Worm (Caenorhabditis elegans) whole organism, young adult: ENCODE results near the gene sru-38.

Experiments
- C17E4.6 ChIP-seq: fragments of 200-800 bp; sonication (Bioruptor generic); IDR thresholded peaks from 2 replicates; pipeline ENCODE4 v1.3.6; 2022; ENCODE audit warnings: missing genetic modification reagents, missing genetic modification characterization, missing compliant biosample characterization
- F22D6.2 ChIP-seq: sonication (generic microtip); optimal IDR thresholded peaks from 2 replicates; lab custom pipeline; 2016; ENCODE audit warnings: mild to moderate bottlenecking, missing genetic modification characterization, missing compliant biosample characterization
- F37B4.10 ChIP-seq: fragments of 200-800 bp; sonication (Bioruptor generic); IDR thresholded peaks from 2 replicates; pipeline ENCODE4 v1.3.6; 2022; ENCODE audit warnings: missing genetic modification characterization, missing compliant biosample characterization
- K12H6.12 ChIP-seq: fragments of 200-800 bp; sonication (Bioruptor generic); optimal IDR thresholded peaks from 2 replicates; lab custom pipeline; 2018; ENCODE audit warnings: mild to moderate bottlenecking, missing genetic modification characterization, missing compliant biosample characterization
- T07F8.4 ChIP-seq: sonication (generic microtip); optimal IDR thresholded peaks from 2 replicates; lab custom pipeline; 2016; ENCODE audit warnings: mild to moderate bottlenecking, missing genetic modification characterization, moderate library complexity, missing compliant biosample characterization
- Y53G8AR.9 ChIP-seq: fragments of 200-800 bp; sonication (Bioruptor generic); conservative IDR thresholded peaks from 2 replicates; pipeline ENCODE4 v1.3.6; 2022; ENCODE audit warnings: missing genetic modification reagents, missing genetic modification characterization, missing compliant biosample characterization
- akir-1 ChIP-seq: fragments of 200-800 bp; sonication (Bioruptor generic); optimal IDR thresholded peaks from 2 replicates; lab custom pipeline; 2018; ENCODE audit warnings: mild to moderate bottlenecking, missing genetic modification characterization, moderate library complexity, missing compliant biosample characterization
- ceh-27 ChIP-seq: fragments of 200-800 bp; sonication (Bioruptor generic); optimal IDR thresholded peaks from 2 replicates; lab custom pipeline; 2018; ENCODE audit warnings: mild to moderate bottlenecking, missing genetic modification characterization, moderate library complexity, missing compliant biosample characterization
- ceh-79 ChIP-seq: sonication (generic microtip); optimal IDR thresholded peaks from 2 replicates; lab custom pipeline; 2017; ENCODE audit warnings: mild to moderate bottlenecking, missing genetic modification characterization, missing compliant biosample characterization
- dox-1 ChIP-seq: fragments of 200-800 bp; sonication (Bioruptor generic); IDR thresholded peaks from 2 replicates; pipeline ENCODE4 v1.3.6; 2022; ENCODE audit warnings: missing genetic modification reagents, missing genetic modification characterization, missing compliant biosample characterization
- dpl-1 ChIP-seq: fragments of 150-350 bp; optimal IDR thresholded peaks from 2 replicates; lab custom pipeline; 2014; ENCODE audit warnings: missing biosample characterization, missing genetic modification reagents, missing genetic modification characterization
- efl-1 ChIP-seq: fragments of 150-350 bp; optimal IDR thresholded peaks from 2 replicates; lab custom pipeline; 2014; ENCODE audit warnings: missing biosample characterization, missing genetic modification reagents, missing genetic modification characterization
- egrh-3 ChIP-seq: fragments of 200-800 bp; sonication (Bioruptor generic); IDR thresholded peaks from 2 replicates; pipeline ENCODE4 v1.3.6; 2022; ENCODE audit warnings: missing genetic modification reagents, missing genetic modification characterization, missing compliant biosample characterization
- hsf-1 ChIP-seq: fragments of 200-800 bp; sonication (Bioruptor generic); IDR thresholded peaks from 2 replicates; pipeline ENCODE4 v1.3.6; 2022; ENCODE audit warnings: missing genetic modification reagents, missing genetic modification characterization, missing compliant biosample characterization
- lin-26 ChIP-seq: fragments of 200-800 bp; sonication (Bioruptor generic); IDR thresholded peaks from 2 replicates; pipeline ENCODE4 v1.3.6; 2022; ENCODE audit warnings: missing genetic modification reagents, missing genetic modification characterization, missing compliant biosample characterization
- lin-35 ChIP-seq, 3 experiments: fragments of 150-350 bp in 2 of 3; sonication (generic microtip) in 1 of 3; optimal IDR thresholded peaks; 2 replicates each; lab custom pipeline; 2014 to 2018; ENCODE audit warnings: missing biosample characterization in 3 of 3, missing genetic modification characterization in 3 of 3, missing genetic modification reagents in 3 of 3
- lin-40 ChIP-seq: sonication (generic microtip); optimal IDR thresholded peaks from 2 replicates; lab custom pipeline; 2016; ENCODE audit warnings: missing genetic modification characterization, mild to moderate bottlenecking, missing compliant biosample characterization, missing genotype, missing genetic modification reagents
- lin-54 ChIP-seq: fragments of 200-800 bp; sonication (Bioruptor generic); optimal IDR thresholded peaks from 2 replicates; lab custom pipeline; 2018; ENCODE audit warnings: mild to moderate bottlenecking, missing genetic modification characterization, missing compliant biosample characterization
- lir-1 ChIP-seq: fragments of 200-800 bp; sonication (Bioruptor generic); conservative IDR thresholded peaks from 2 replicates; pipeline ENCODE4 v1.3.6; 2022; ENCODE audit warnings: missing genetic modification reagents, missing genetic modification characterization, missing compliant biosample characterization
- lsy-27 ChIP-seq: sonication (generic microtip); optimal IDR thresholded peaks from 2 replicates; lab custom pipeline; 2017; ENCODE audit warnings: missing genetic modification characterization, mild to moderate bottlenecking, missing compliant biosample characterization, antibody characterized with exemption, missing genotype, borderline replicate concordance; ENCODE audit not compliant: insufficient read depth
- madf-10 ChIP-seq: sonication (generic microtip); optimal IDR thresholded peaks from 2 replicates; lab custom pipeline; 2016; ENCODE audit warnings: mild to moderate bottlenecking, missing genetic modification characterization, missing compliant biosample characterization
- madf-6 ChIP-seq: fragments of 200-800 bp; sonication (Bioruptor generic); IDR thresholded peaks from 2 replicates; pipeline ENCODE4 v1.3.6; 2022; ENCODE audit warnings: missing genetic modification reagents, missing genetic modification characterization, missing compliant biosample characterization
- mxl-1 ChIP-seq: sonication (generic microtip); optimal IDR thresholded peaks from 2 replicates; lab custom pipeline; 2016; ENCODE audit warnings: missing genetic modification characterization, missing compliant biosample characterization
- nfya-2 ChIP-seq: fragments of 200-800 bp; sonication (Bioruptor generic); IDR thresholded peaks from 2 replicates; pipeline ENCODE4 v1.3.6; 2022; ENCODE audit warnings: missing genetic modification reagents, missing genetic modification characterization, missing compliant biosample characterization
- nhr-179 ChIP-seq: sonication (generic microtip); optimal IDR thresholded peaks from 2 replicates; lab custom pipeline; 2016; ENCODE audit warnings: mild to moderate bottlenecking, missing genetic modification characterization, missing compliant biosample characterization
- pha-4 ChIP-seq: fragments of 150-350 bp; sonication (generic microtip); optimal IDR thresholded peaks from 2 replicates; lab custom pipeline; 2014; ENCODE audit warnings: missing biosample characterization, missing genetic modification reagents, missing genetic modification characterization
- rcor-1 ChIP-seq: fragments of 200-800 bp; sonication (Bioruptor generic); IDR thresholded peaks from 2 replicates; pipeline ENCODE4 v1.3.6; 2022; ENCODE audit warnings: missing genetic modification reagents, missing genetic modification characterization, missing compliant biosample characterization
- sptf-2 ChIP-seq: fragments of 200-800 bp; sonication (Bioruptor generic); optimal IDR thresholded peaks from 2 replicates; lab custom pipeline; 2018; ENCODE audit warnings: mild to moderate bottlenecking, missing genetic modification characterization, missing compliant biosample characterization
- tbp1 ChIP-seq: fragments of 200-800 bp; sonication (Bioruptor generic); optimal IDR thresholded peaks from 2 replicates; lab custom pipeline; 2018; ENCODE audit warnings: mild to moderate bottlenecking, missing genetic modification characterization, missing compliant biosample characterization
- tbx-9 ChIP-seq: sonication (generic microtip); optimal IDR thresholded peaks from 2 replicates; lab custom pipeline; 2016; ENCODE audit warnings: borderline replicate concordance, missing genetic modification characterization, inconsistent platforms, missing compliant biosample characterization
- zfh-2 ChIP-seq: fragments of 200-800 bp; sonication (Bioruptor generic); conservative IDR thresholded peaks from 2 replicates; pipeline ENCODE4 v1.3.6; 2022; ENCODE audit warnings: missing genetic modification reagents, missing genetic modification characterization, missing compliant biosample characterization
- ztf-25 ChIP-seq: fragments of 200-800 bp; sonication (Bioruptor generic); IDR thresholded peaks from 2 replicates; pipeline ENCODE4 v1.3.6; 2022; ENCODE audit warnings: missing genetic modification reagents, missing genetic modification characterization, missing compliant biosample characterization
- ztf-26 ChIP-seq: sonication (generic microtip); optimal IDR thresholded peaks from 2 replicates; lab custom pipeline; 2017; ENCODE audit warnings: missing genetic modification characterization, missing compliant biosample characterization
- ztf-28 ChIP-seq: fragments of 200-800 bp; sonication (Bioruptor generic); IDR thresholded peaks from 2 replicates; pipeline ENCODE4 v1.3.6; 2022; ENCODE audit warnings: missing genetic modification reagents, missing genetic modification characterization, missing compliant biosample characterization

Gene sru-38

DNA sequence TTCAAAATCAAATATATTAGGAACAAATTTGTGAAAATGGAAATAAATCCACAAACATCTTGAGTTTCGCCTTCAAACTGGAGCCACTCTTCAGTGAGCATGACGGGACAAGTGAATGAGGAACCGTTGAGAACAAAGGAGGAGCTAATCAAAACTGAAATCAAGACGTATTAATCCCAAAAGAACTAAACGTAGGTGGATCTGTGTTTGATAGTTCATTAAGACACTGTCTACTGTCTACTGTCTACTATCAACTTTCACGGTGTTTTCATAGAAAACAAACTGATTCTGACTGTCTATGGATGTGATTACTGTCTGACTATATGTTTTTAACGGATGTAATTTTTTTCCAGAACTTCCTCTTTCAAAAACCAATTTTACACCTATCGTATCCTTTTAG, 14.1 kb downstream of the sru-38 start, which contains the start of gene str-193:
Gene str-193 (minus strand): TSS at position 101 of the 400 bp plus-strand sequence.
- TF ChIP-seq ceh-79 (tag; lab: Kevin White, UChicago) (no peak), pha-4 (tag; lab: Kevin White, UChicago) (no peak), ztf-26 (no peak), tbx-9 (tag; lab: Kevin White, UChicago) (no peak), hsf-1 (no peak)

DNA sequence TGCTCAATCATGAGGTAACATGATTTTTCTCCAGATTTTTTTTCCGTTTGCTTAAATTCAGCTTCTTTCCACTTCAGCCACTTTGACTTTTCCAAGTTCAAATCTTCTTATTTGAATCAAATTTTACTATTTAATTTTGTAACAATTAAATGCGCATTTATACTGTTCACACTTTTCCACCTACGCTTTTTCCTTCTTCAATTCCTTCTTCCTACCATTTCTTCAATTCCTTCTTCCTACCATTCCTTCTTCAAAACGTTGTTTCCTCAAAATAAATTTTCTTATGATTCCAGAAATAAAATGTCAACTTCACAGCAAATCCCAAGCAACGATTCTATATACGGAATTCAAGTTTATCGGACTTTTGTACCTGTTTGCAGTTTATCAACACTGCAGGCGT, 19.5 kb downstream of the sru-38 start, which contains the start of gene sru-31:
Gene sru-31 (plus strand): TSS at position 301 of the 400 bp plus-strand sequence.
- TF ChIP-seq Y53G8AR.9 (GFP tag; lab: Robert Waterston, UW) = no peak
- TF ChIP-seq efl-1 (GFP tag; lab: Kevin White, UChicago) = no peak
- no peak for TF ChIP-seq akir-1 (GFP tag; lab: Kevin White, UChicago)
- TF ChIP-seq lir-1 (GFP tag; lab: Robert Waterston, UW) = no peak
- TF ChIP-seq lin-35 (GFP tag; optimal IDR thresholded peaks at IDR 0.05; lab: Kevin White, UChicago) = no peak
- no peak for TF ChIP-seq nhr-179 (tag; lab: Kevin White, UChicago)
- no peak for TF ChIP-seq K12H6.12
- TF ChIP-seq egrh-3 (GFP tag; lab: Robert Waterston, UW) = no peak
- TF ChIP-seq mxl-1 (tag; lab: Kevin White, UChicago) = no peak
- no peak for TF ChIP-seq dpl-1
- no peak for TF ChIP-seq ceh-27 (GFP tag; lab: Kevin White, UChicago)
- no peak for TF ChIP-seq lsy-27
- no peak for TF ChIP-seq C17E4.6
- TF ChIP-seq madf-6 (GFP tag; lab: Robert Waterston, UW) = no peak
- TF ChIP-seq rcor-1 = no peak
- no peak for TF ChIP-seq F37B4.10 (GFP tag; lab: Robert Waterston, UW)

DNA sequence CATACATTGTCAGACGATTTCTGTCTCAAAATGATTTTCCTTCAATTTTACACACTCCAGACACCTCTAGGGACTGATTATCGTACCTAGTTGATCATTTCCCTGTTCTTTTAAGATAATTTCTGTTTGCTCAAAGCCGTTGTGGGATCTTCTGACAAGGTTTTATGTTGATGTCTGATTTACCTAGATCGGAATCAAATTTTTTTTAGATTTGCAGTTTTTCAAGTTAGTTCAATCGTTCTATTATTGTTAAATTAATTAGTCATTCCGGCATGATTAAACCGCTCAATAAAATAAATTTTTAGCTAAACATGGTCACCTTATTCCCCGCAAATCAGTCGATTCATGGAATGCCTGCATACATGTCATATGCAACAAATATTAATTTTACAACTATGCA, 22.3 kb downstream of the sru-38 start, which contains the start of gene sru-30:
Gene sru-30 (plus strand): TSS at position 301 of the 400 bp plus-strand sequence.
- TF ChIP-seq tbp1 = no peak

DNA sequence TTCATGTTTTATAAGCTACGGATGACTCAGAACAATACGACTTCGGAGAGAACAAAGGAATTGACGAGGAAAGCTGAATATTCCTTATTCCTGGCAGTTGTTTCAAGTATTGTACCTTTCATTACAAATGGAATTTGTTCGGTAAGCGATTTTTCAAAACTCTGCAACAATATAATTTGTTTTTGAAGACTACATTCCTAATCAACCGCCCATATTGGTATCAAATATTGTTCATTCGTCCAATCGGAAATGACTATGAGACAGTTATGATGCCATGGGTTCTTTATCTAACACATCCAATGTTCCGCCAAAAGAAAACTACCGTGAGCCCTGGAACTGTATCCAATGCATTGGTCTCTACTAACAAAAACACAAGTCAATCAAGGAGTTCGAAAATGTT, 23.6 kb downstream of the sru-38 start:
- TF ChIP-seq F22D6.2 = no peak
- TF ChIP-seq lin-40 (tag; lab: Kevin White, UChicago) = no peak
- TF ChIP-seq pha-4 (tag; lab: Kevin White, UChicago) = no peak
- no peak for TF ChIP-seq madf-6 (GFP tag; lab: Robert Waterston, UW)
- TF ChIP-seq ztf-25 (GFP tag; lab: Robert Waterston, UW) = no peak
- no peak for TF ChIP-seq dox-1 (GFP tag; lab: Robert Waterston, UW)
- no peak for TF ChIP-seq lin-54 (GFP tag; lab: Kevin White, UChicago)
- TF ChIP-seq lin-26 (GFP tag; lab: Robert Waterston, UW) = no peak
- TF ChIP-seq sptf-2 (GFP tag; lab: Kevin White, UChicago) = no peak
- no peak for TF ChIP-seq tbx-9 (tag; lab: Kevin White, UChicago)
- TF ChIP-seq madf-10 = no peak
- TF ChIP-seq T07F8.4 (tag; lab: Kevin White, UChicago) = no peak
- no peak for TF ChIP-seq ztf-28 (GFP tag; lab: Robert Waterston, UW)
- TF ChIP-seq zfh-2 (GFP tag; lab: Robert Waterston, UW) = no peak
- no peak for TF ChIP-seq lir-1 (GFP tag; lab: Robert Waterston, UW)
- no peak for TF ChIP-seq nfya-2 (GFP tag; lab: Robert Waterston, UW)
- TF ChIP-seq, all 124 proteins: peak for 0
